Fruit fly (Drosophila melanogaster) whole organism, embryonic: Measurements from ENCODE around the gene sra.

Source experiments
- Awh ChIP-seq: fragments of 200-800 bp; sonication (Bioruptor generic); IDR thresholded peaks from 2 replicates; pipeline ENCODE4, ENCODE4 v1.3.6; 2022; ENCODE audit warnings: missing biosample characterization, missing genetic modification characterization
- CG1024 ChIP-seq: fragments of 200-800 bp; sonication (Bioruptor generic); IDR thresholded peaks from 2 replicates; pipeline ENCODE4 v1.3.6; 2022; ENCODE audit warnings: missing biosample characterization, missing genetic modification characterization
- CG12659 ChIP-seq: fragments of 200-800 bp; sonication (Bioruptor generic); optimal IDR thresholded peaks from 3 replicates; lab custom pipeline; 2017; ENCODE audit warnings: mild to moderate bottlenecking, missing biosample characterization, missing genetic modification reagents, missing genetic modification characterization
- CG13123 ChIP-seq: fragments of 200-800 bp; sonication (Bioruptor generic); optimal IDR thresholded peaks from 2 replicates; lab custom pipeline; 2016; ENCODE audit warnings: missing biosample characterization, missing genetic modification characterization
- CG15073 ChIP-seq: fragments of 200-800 bp; sonication (Bioruptor generic); optimal IDR thresholded peaks from 2 replicates; lab custom pipeline; 2016; ENCODE audit warnings: missing biosample characterization, missing genetic modification characterization
- CG17802 ChIP-seq: fragments of 200-800 bp; sonication (Bioruptor generic); optimal IDR thresholded peaks from 2 replicates; lab custom pipeline; 2018; ENCODE audit warnings: missing biosample characterization, mild to moderate bottlenecking, missing genetic modification characterization, moderate library complexity
- CG18764 ChIP-seq: fragments of 200-800 bp; sonication (Bioruptor generic); optimal IDR thresholded peaks from 3 replicates; lab custom pipeline; 2016; ENCODE audit warnings: missing biosample characterization, missing genetic modification characterization
- CG2678 ChIP-seq: fragments of 200-800 bp; sonication (Bioruptor generic); optimal IDR thresholded peaks from 3 replicates; lab custom pipeline; 2019; ENCODE audit warnings: missing biosample characterization, mild to moderate bottlenecking, missing genetic modification characterization, moderate library complexity
- CG31388 ChIP-seq: fragments of 200-800 bp; sonication (Bioruptor generic); optimal IDR thresholded peaks from 2 replicates; lab custom pipeline; 2016; ENCODE audit warnings: missing biosample characterization, missing genetic modification characterization
- CG32767 ChIP-seq: fragments of 200-800 bp; sonication (Bioruptor generic); IDR thresholded peaks from 2 replicates; pipeline ENCODE4 v1.3.6; 2022; ENCODE audit warnings: missing biosample characterization, missing genetic modification characterization
- CG34224 ChIP-seq: fragments of 200-800 bp; sonication (Bioruptor generic); IDR thresholded peaks from 3 replicates; pipeline ENCODE4 v1.3.6; 2022; ENCODE audit warnings: missing biosample characterization, missing genetic modification characterization; ENCODE audit not compliant: partially characterized antibody
- CG3726 ChIP-seq: fragments of 200-800 bp; sonication (Bioruptor generic); IDR thresholded peaks from 3 replicates; pipeline ENCODE4, ENCODE4 v1.3.6; 2022; ENCODE audit warnings: missing biosample characterization, missing genetic modification characterization
- CG3847 ChIP-seq: fragments of 200-800 bp; sonication (Bioruptor generic); IDR thresholded peaks from 2 replicates; pipeline ENCODE4 v1.3.6; 2022; ENCODE audit warnings: missing biosample characterization, missing genetic modification characterization
- CG4282 ChIP-seq: fragments of 200-800 bp; sonication (Bioruptor generic); optimal IDR thresholded peaks from 2 replicates; lab custom pipeline; 2016; ENCODE audit warnings: missing biosample characterization, missing genetic modification characterization
- CG4854 ChIP-seq: fragments of 200-800 bp; sonication (Bioruptor generic); optimal IDR thresholded peaks from 2 replicates; lab custom pipeline; 2016; ENCODE audit warnings: missing biosample characterization, missing genetic modification characterization, inconsistent platforms
- CG5180 ChIP-seq: fragments of 200-800 bp; sonication (Bioruptor generic); optimal IDR thresholded peaks from 3 replicates; lab custom pipeline; 2017; ENCODE audit warnings: missing biosample characterization, missing genetic modification characterization, mild to moderate bottlenecking, moderate library complexity, missing genetic modification reagents
- CG5953 ChIP-seq: fragments of 200-800 bp; sonication (Bioruptor generic); IDR thresholded peaks from 2 replicates; pipeline ENCODE4 v1.3.6; 2022; ENCODE audit warnings: missing biosample characterization, missing genetic modification characterization
- CG7357 ChIP-seq: fragments of 200-800 bp; sonication (Bioruptor generic); IDR thresholded peaks from 3 replicates; pipeline ENCODE4 v1.3.6; 2022; ENCODE audit warnings: missing biosample characterization, missing genetic modification characterization
- CG7372 ChIP-seq: fragments of 200-800 bp; sonication (Bioruptor generic); IDR thresholded peaks from 2 replicates; pipeline ENCODE4 v1.3.6; 2022; ENCODE audit warnings: missing biosample characterization, missing genetic modification characterization
- D ChIP-seq, 2 experiments: fragments of 200-800 bp in 1 of 2; fragments of >200 bp in 1 of 2; sonication (Bioruptor generic) in 1 of 2; optimal IDR thresholded peaks; 2 replicates in 1 of 2; 3 replicates in 1 of 2; lab custom pipeline; 2017; ENCODE audit warnings: mild to moderate bottlenecking in 1 of 2, missing biosample characterization in 1 of 2, missing genetic modification characterization in 1 of 2, missing genetic modification reagents in 1 of 2
- D19A ChIP-seq: fragments of 200-800 bp; optimal IDR thresholded peaks from 3 replicates; lab custom pipeline; 2019; ENCODE audit warnings: missing biosample characterization, mild to moderate bottlenecking, missing genetic modification characterization, moderate library complexity
- Dfd ChIP-seq, 2 experiments: fragments of >200 bp; optimal IDR thresholded peaks; 2 replicates each; lab custom pipeline; 2017; ENCODE audit warnings: missing biosample characterization in 2 of 2, missing genetic modification characterization in 2 of 2
- Dll ChIP-seq: fragments of 200-800 bp; sonication (Bioruptor generic); IDR thresholded peaks from 4 replicates; pipeline ENCODE4 v1.3.6; 2022; ENCODE audit warnings: missing biosample characterization, missing genetic modification characterization; ENCODE audit not compliant: partially characterized antibody
- Doc3 ChIP-seq: fragments of 200-800 bp; sonication (Bioruptor generic); IDR thresholded peaks from 3 replicates; pipeline ENCODE4 v1.3.6; 2022; ENCODE audit warnings: missing biosample characterization, missing genetic modification characterization; ENCODE audit not compliant: partially characterized antibody
- HmgZ ChIP-seq: fragments of 200-800 bp; sonication (Bioruptor generic); optimal IDR thresholded peaks from 2 replicates; lab custom pipeline; 2018; ENCODE audit warnings: missing biosample characterization, mild to moderate bottlenecking, missing genetic modification characterization
- Lpt ChIP-seq: fragments of >200 bp; optimal IDR thresholded peaks from 2 replicates; lab custom pipeline; 2018; ENCODE audit warnings: missing biosample characterization, missing genetic modification characterization
- MESR4 ChIP-seq: fragments of 200-800 bp; sonication (Bioruptor generic); optimal IDR thresholded peaks from 2 replicates; lab custom pipeline; 2018; ENCODE audit warnings: missing biosample characterization, mild to moderate bottlenecking, missing genetic modification characterization, moderate library complexity
- Mad ChIP-seq: fragments of 200-800 bp; sonication (Bioruptor generic); optimal IDR thresholded peaks from 2 replicates; lab custom pipeline; 2016; ENCODE audit warnings: missing biosample characterization, missing genetic modification characterization
- Neu2 ChIP-seq: fragments of 200-800 bp; sonication (Bioruptor generic); optimal IDR thresholded peaks from 3 replicates; lab custom pipeline; 2016; ENCODE audit warnings: missing biosample characterization, missing genetic modification characterization, borderline replicate concordance
- NfI ChIP-seq: fragments of 200-800 bp; sonication (Bioruptor generic); optimal IDR thresholded peaks from 3 replicates; lab custom pipeline; 2018; ENCODE audit warnings: missing biosample characterization, mild to moderate bottlenecking, missing genetic modification characterization, moderate library complexity
- Scr ChIP-seq: fragments of 200-800 bp; sonication (Bioruptor generic); IDR thresholded peaks from 2 replicates; pipeline ENCODE4 v1.3.6; 2022; ENCODE audit warnings: missing biosample characterization, missing genetic modification characterization; ENCODE audit not compliant: partially characterized antibody
- Spps ChIP-seq: fragments of 200-800 bp; sonication (Bioruptor generic); optimal IDR thresholded peaks from 2 replicates; lab custom pipeline; 2018; ENCODE audit warnings: missing biosample characterization, mild to moderate bottlenecking, missing genetic modification characterization
- Tbp ChIP-seq: fragments of >200 bp; optimal IDR thresholded peaks from 2 replicates; lab custom pipeline; 2018; ENCODE audit warnings: missing biosample characterization, missing genetic modification characterization
- ac ChIP-seq: fragments of 200-800 bp; sonication (Bioruptor generic); optimal IDR thresholded peaks from 3 replicates; lab custom pipeline; 2017; ENCODE audit warnings: missing biosample characterization, mild to moderate bottlenecking, missing genetic modification characterization
- amos ChIP-seq: fragments of 200-800 bp; sonication (Bioruptor generic); IDR thresholded peaks from 2 replicates; pipeline ENCODE4 v1.3.6; 2022; ENCODE audit warnings: missing biosample characterization, missing genetic modification characterization; ENCODE audit not compliant: partially characterized antibody
- ap ChIP-seq: fragments of 200-800 bp; sonication (Bioruptor generic); IDR thresholded peaks from 2 replicates; pipeline ENCODE4 v1.3.6; 2022; ENCODE audit warnings: missing biosample characterization, missing genetic modification characterization
- az2 ChIP-seq: fragments of 200-800 bp; sonication (Bioruptor generic); optimal IDR thresholded peaks from 3 replicates; lab custom pipeline; 2016; ENCODE audit warnings: missing biosample characterization, missing genetic modification characterization
- corto ChIP-seq: fragments of 200-800 bp; sonication (Bioruptor generic); optimal IDR thresholded peaks from 2 replicates; lab custom pipeline; 2016; ENCODE audit warnings: missing biosample characterization, mild to moderate bottlenecking, missing genetic modification characterization, moderate library complexity
- crc ChIP-seq: fragments of 200-800 bp; sonication (Bioruptor generic); optimal IDR thresholded peaks from 2 replicates; lab custom pipeline; 2016; ENCODE audit warnings: missing biosample characterization, missing genetic modification characterization
- dmrt11E ChIP-seq: fragments of 200-800 bp; sonication (Bioruptor generic); optimal IDR thresholded peaks from 3 replicates; lab custom pipeline; 2018; ENCODE audit warnings: missing biosample characterization, mild to moderate bottlenecking, missing genetic modification characterization, moderate library complexity
- fu2 ChIP-seq: fragments of 200-800 bp; sonication (Bioruptor generic); optimal IDR thresholded peaks from 2 replicates; lab custom pipeline; 2016; ENCODE audit warnings: missing biosample characterization, missing genetic modification characterization
- inv ChIP-seq: fragments of 200-800 bp; sonication (Bioruptor generic); IDR thresholded peaks from 2 replicates; pipeline ENCODE4 v1.3.6; 2022; ENCODE audit warnings: missing biosample characterization, missing genetic modification characterization; ENCODE audit not compliant: partially characterized antibody
- kah ChIP-seq: fragments of 200-800 bp; sonication (Bioruptor generic); optimal IDR thresholded peaks from 2 replicates; lab custom pipeline; 2018; ENCODE audit warnings: missing biosample characterization, mild to moderate bottlenecking, missing genetic modification characterization
- pum ChIP-seq: fragments of 200-800 bp; sonication (Bioruptor generic); optimal IDR thresholded peaks from 2 replicates; lab custom pipeline; 2016; ENCODE audit warnings: missing biosample characterization, missing genetic modification characterization
- sens ChIP-seq: fragments of 200-800 bp; sonication (Bioruptor generic); peaks from one replicate; lab custom pipeline; 2016; ENCODE audit warnings: missing biosample characterization, missing genetic modification characterization
- sens-2 ChIP-seq: fragments of 200-800 bp; sonication (Bioruptor generic); IDR thresholded peaks from 2 replicates; pipeline ENCODE4 v1.3.6; 2022; ENCODE audit warnings: missing biosample characterization, missing genetic modification characterization
- slou ChIP-seq: fragments of 200-800 bp; sonication (Bioruptor generic); optimal IDR thresholded peaks from 3 replicates; lab custom pipeline; 2016; ENCODE audit warnings: missing biosample characterization, missing genetic modification characterization
- slp2 ChIP-seq: fragments of 200-800 bp; sonication (Bioruptor generic); optimal IDR thresholded peaks from 2 replicates; lab custom pipeline; 2016; ENCODE audit warnings: missing biosample characterization, missing genetic modification characterization
- zf30C ChIP-seq: fragments of 200-800 bp; sonication (Bioruptor generic); optimal IDR thresholded peaks from 3 replicates; lab custom pipeline; 2018; ENCODE audit warnings: missing biosample characterization, mild to moderate bottlenecking, missing genetic modification characterization

The sra gene

dm6 chr3R:16205155-16205778 is 18.5 kb downstream of the sra start, which contains the start of gene mtSSB (continued):
- TF ChIP-seq CG4282 (GFP tag; lab: Kevin White, UChicago) (peak; percentile 59), CG1024 (peak; percentile 91), inv (GFP tag; lab: Robert Waterston, UW) (peak; percentile 99), Neu2 (GFP tag; lab: Kevin White, UChicago) (peak; percentile 41), slou (GFP tag; lab: Kevin White, UChicago) (peak; percentile 64), dmrt11E (peak; percentile 73), pum (peak; percentile 90), zf30C (GFP tag; lab: Kevin White, UChicago) (no peak), ac (GFP tag; lab: Kevin White, UChicago) (peak; percentile 53), amos (peak; percentile 99), CG15073 (GFP tag; lab: Kevin White, UChicago) (peak; percentile 58), CG5180 (peak; percentile 63), CG4854 (GFP tag; lab: Kevin White, UChicago) (peak; percentile 81), CG34224 (GFP tag; lab: Robert Waterston, UW) (peak; percentile 100), sens-2 (GFP tag; lab: Robert Waterston, UW) (peak; percentile 88), D (optimal IDR thresholded peaks at IDR 0.05; lab: Kevin White, UChicago) (no peak), D (GFP tag; optimal IDR thresholded peaks at IDR 0.05; lab: Kevin White, UChicago) (peak; percentile 72), Tbp (GFP tag; lab: Kevin White, UChicago) (no peak), D19A (tag; lab: Kevin White, UChicago) (peak; percentile 63), CG7357 (GFP tag; lab: Robert Waterston, UW) (peak; percentile 62; the same call in 1 of the 3 replicates), CG5953 (peak; percentile 89), Mad (GFP tag; lab: Kevin White, UChicago) (peak; percentile 82), Dfd (GFP tag; optimal IDR thresholded peaks at IDR 0.05; lab: Kevin White, UChicago) (no peak), az2 (GFP tag; lab: Kevin White, UChicago) (peak; percentile 92), CG12659 (GFP tag; lab: Kevin White, UChicago) (peak; percentile 88), CG3726 (peak; percentile 90), HmgZ (tag; lab: Kevin White, UChicago) (peak; percentile 85), Scr (GFP tag; lab: Robert Waterston, UW) (peak; percentile 99), CG3847 (GFP tag; lab: Robert Waterston, UW) (peak; percentile 85), CG18764 (peak; percentile 89), CG17802 (peak; percentile 42), kah (GFP tag; lab: Kevin White, UChicago) (no peak), corto (GFP tag; lab: Kevin White, UChicago) (peak; percentile 15), CG2678 (tag; lab: Kevin White, UChicago) (peak; percentile 73), Doc3 (GFP tag; lab: Robert Waterston, UW) (peak; percentile 100), MESR4 (no peak), ap (GFP tag; lab: Robert Waterston, UW) (peak; percentile 74), CG32767 (GFP tag; lab: Robert Waterston, UW) (peak; percentile 57; the same call in 1 of the 2 replicates), Awh (GFP tag; lab: Robert Waterston, UW) (peak; percentile 95), crc (GFP tag; lab: Kevin White, UChicago) (peak; percentile 57), CG31388 (GFP tag; lab: Kevin White, UChicago) (peak; percentile 64), Lpt (GFP tag; lab: Kevin White, UChicago) (no peak), NfI (GFP tag; lab: Kevin White, UChicago) (peak; percentile 82), CG13123 (GFP tag; lab: Kevin White, UChicago) (peak; percentile 76), Spps (tag; lab: Kevin White, UChicago) (peak; percentile 41), fu2 (peak; percentile 68), CG7372 (GFP tag; lab: Robert Waterston, UW) (peak; percentile 72), Dll (peak; percentile 100), slp2 (peak; percentile 79), sens (GFP tag; lab: Kevin White, UChicago) (peak; percentile 90)
